Worm (Caenorhabditis elegans) whole organism, L2 larva: ENCODE results near the gene agt-1.

Source experiments
- C34F6.9 ChIP-seq: fragments of 150-350 bp; optimal IDR thresholded peaks from 2 replicates; lab custom pipeline; 2014; ENCODE audit warnings: missing biosample characterization, missing genetic modification characterization
- F13H6.1 ChIP-seq: sonication (generic microtip); optimal IDR thresholded peaks from 2 replicates; lab custom pipeline; 2016; ENCODE audit warnings: missing genetic modification characterization, missing compliant biosample characterization
- R02D3.7 ChIP-seq: fragments of 150-350 bp; optimal IDR thresholded peaks from 2 replicates; lab custom pipeline; 2014; ENCODE audit warnings: missing biosample characterization, missing genetic modification characterization
- ZK546.5 ChIP-seq: sonication (generic microtip); optimal IDR thresholded peaks from 2 replicates; lab custom pipeline; 2017; ENCODE audit warnings: missing biosample characterization, missing genetic modification characterization
- aly-2 ChIP-seq: fragments of 150-350 bp; optimal IDR thresholded peaks from 2 replicates; lab custom pipeline; 2014; ENCODE audit warnings: missing biosample characterization, missing genetic modification characterization
- blmp-1 ChIP-seq: sonication (generic microtip); optimal IDR thresholded peaks from 2 replicates; lab custom pipeline; 2017; ENCODE audit warnings: missing genetic modification characterization, mild to moderate bottlenecking, missing compliant biosample characterization, antibody characterized with exemption, moderate library complexity; ENCODE audit not compliant: insufficient read depth
- ceh-16 ChIP-seq: fragments of 150-350 bp; optimal IDR thresholded peaks from 2 replicates; lab custom pipeline; 2014; ENCODE audit warnings: missing biosample characterization, missing genetic modification characterization
- ceh-82 ChIP-seq: fragments of 150-350 bp; optimal IDR thresholded peaks from 2 replicates; lab custom pipeline; 2014; ENCODE audit warnings: missing biosample characterization, missing genetic modification characterization
- crh-2 ChIP-seq: sonication (generic microtip); optimal IDR thresholded peaks from 2 replicates; lab custom pipeline; 2017; ENCODE audit warnings: missing biosample characterization, missing genetic modification characterization
- dmd-4 ChIP-seq: sonication (generic microtip); optimal IDR thresholded peaks from 2 replicates; lab custom pipeline; 2017; ENCODE audit warnings: missing biosample characterization, missing genetic modification characterization
- elt-1 ChIP-seq: fragments of 150-350 bp; optimal IDR thresholded peaks from 2 replicates; lab custom pipeline; 2014; ENCODE audit warnings: missing biosample characterization, missing genetic modification characterization
- elt-3 ChIP-seq: sonication (generic microtip); optimal IDR thresholded peaks from 2 replicates; lab custom pipeline; 2017; ENCODE audit warnings: missing biosample characterization, missing genetic modification characterization
- fos-1 ChIP-seq: fragments of 150-350 bp; optimal IDR thresholded peaks from 2 replicates; lab custom pipeline; 2014; ENCODE audit warnings: missing biosample characterization, missing genetic modification characterization
- gmeb-1 ChIP-seq: fragments of 150-350 bp; optimal IDR thresholded peaks from 2 replicates; lab custom pipeline; 2014; ENCODE audit warnings: missing biosample characterization, missing genetic modification characterization
- lin-11 ChIP-seq: fragments of 150-350 bp; sonication (generic microtip); optimal IDR thresholded peaks from 2 replicates; lab custom pipeline; 2014; ENCODE audit warnings: missing biosample characterization, missing genetic modification characterization, inconsistent platforms, mixed read lengths
- lin-39 ChIP-seq: fragments of 150-350 bp; optimal IDR thresholded peaks from 2 replicates; lab custom pipeline; 2014; ENCODE audit warnings: missing biosample characterization, missing genetic modification reagents, missing genetic modification characterization
- lsy-2 ChIP-seq, 2 experiments: fragments of 150-350 bp in 1 of 2; sonication (generic microtip) in 1 of 2; optimal IDR thresholded peaks; 2 replicates each; lab custom pipeline; 2014 to 2017; ENCODE audit warnings: missing biosample characterization in 2 of 2, missing genetic modification characterization in 2 of 2
- mab-5 ChIP-seq: fragments of 150-350 bp; optimal IDR thresholded peaks from 2 replicates; lab custom pipeline; 2014; ENCODE audit warnings: missing biosample characterization, missing genetic modification characterization
- mbf-1 ChIP-seq: sonication (generic microtip); optimal IDR thresholded peaks from 2 replicates; lab custom pipeline; 2017; ENCODE audit warnings: missing biosample characterization, missing genetic modification characterization
- nhr-10 ChIP-seq: sonication (generic microtip); optimal IDR thresholded peaks from 2 replicates; lab custom pipeline; 2017; ENCODE audit warnings: missing biosample characterization, missing genetic modification characterization
- nhr-11 ChIP-seq: fragments of 150-350 bp; optimal IDR thresholded peaks from 2 replicates; lab custom pipeline; 2014; ENCODE audit warnings: missing biosample characterization, missing genetic modification characterization
- nhr-12 ChIP-seq: fragments of 150-350 bp; optimal IDR thresholded peaks from 2 replicates; lab custom pipeline; 2014; ENCODE audit warnings: missing biosample characterization, missing genetic modification characterization
- nhr-129 ChIP-seq: fragments of 150-350 bp; optimal IDR thresholded peaks from 2 replicates; lab custom pipeline; 2014; ENCODE audit warnings: missing biosample characterization, missing genetic modification characterization
- nhr-21 ChIP-seq: fragments of 150-350 bp; optimal IDR thresholded peaks from 2 replicates; lab custom pipeline; 2014; ENCODE audit warnings: missing biosample characterization, missing genetic modification characterization
- nhr-23 ChIP-seq: fragments of 150-350 bp; optimal IDR thresholded peaks from 2 replicates; lab custom pipeline; 2014; ENCODE audit warnings: missing biosample characterization, missing genetic modification reagents, missing genetic modification characterization
- nhr-6 ChIP-seq: fragments of 150-350 bp; optimal IDR thresholded peaks from 2 replicates; lab custom pipeline; 2014; ENCODE audit warnings: missing biosample characterization, missing genetic modification characterization
- peb-1 ChIP-seq: fragments of 150-350 bp; optimal IDR thresholded peaks from 2 replicates; lab custom pipeline; 2014; ENCODE audit warnings: missing biosample characterization, missing genetic modification characterization
- sem-4 ChIP-seq: fragments of 150-350 bp; optimal IDR thresholded peaks from 2 replicates; lab custom pipeline; 2014; ENCODE audit warnings: missing biosample characterization, missing genetic modification reagents, missing genetic modification characterization
- sma-3 ChIP-seq: sonication (generic microtip); optimal IDR thresholded peaks from 2 replicates; lab custom pipeline; 2016; ENCODE audit warnings: missing genetic modification reagents, missing genetic modification characterization, missing compliant biosample characterization
- sma-9 ChIP-seq, 2 experiments: fragments of 150-350 bp in 1 of 2; sonication (generic microtip) in 1 of 2; optimal IDR thresholded peaks; 2 replicates each; lab custom pipeline; 2014 to 2016; ENCODE audit warnings: missing genetic modification characterization in 2 of 2, mild to moderate bottlenecking in 1 of 2, missing biosample characterization in 1 of 2, missing compliant biosample characterization in 1 of 2, missing genetic modification reagents in 1 of 2, moderate library complexity in 1 of 2
- snpc-4 ChIP-seq: fragments of 150-350 bp; optimal IDR thresholded peaks from 2 replicates; lab custom pipeline; 2014; ENCODE audit warnings: missing biosample characterization, missing genetic modification characterization
- unc-55 ChIP-seq: fragments of 150-350 bp; sonication (generic microtip); optimal IDR thresholded peaks from 3 replicates; lab custom pipeline; 2014; ENCODE audit warnings: missing biosample characterization, missing genetic modification reagents, missing genetic modification characterization
- zag-1 ChIP-seq: fragments of 150-350 bp; optimal IDR thresholded peaks from 2 replicates; lab custom pipeline; 2014; ENCODE audit warnings: missing biosample characterization, missing genetic modification characterization
- ztf-1 ChIP-seq: fragments of 200-800 bp; sonication (Bioruptor generic); conservative IDR thresholded peaks from 2 replicates; pipeline ENCODE4 v1.3.6; 2022; ENCODE audit warnings: missing genetic modification characterization, missing compliant biosample characterization
- ztf-4 ChIP-seq: fragments of 150-350 bp; optimal IDR thresholded peaks from 2 replicates; lab custom pipeline; 2014; ENCODE audit warnings: missing biosample characterization, missing genetic modification characterization

Gene agt-1

ce11 chrIV:13356005-13356404, 13.2 kb downstream of the agt-1 start:
- TF ChIP-seq peb-1 (no peak), dmd-4 (tag; lab: Kevin White, UChicago) (no peak)

ce11 chrIV:13354044-13354443, 15.2 kb downstream of the agt-1 start:
- TF ChIP-seq sma-9 (GFP tag; optimal IDR thresholded peaks at IDR 0.05; lab: Kevin White, UChicago), result no peak
- TF ChIP-seq sma-9 (tag; optimal IDR thresholded peaks at IDR 0.05; lab: Kevin White, UChicago), result no peak
- no peak for TF ChIP-seq fos-1
- TF ChIP-seq dmd-4 (tag; lab: Kevin White, UChicago), result no peak
- no peak for TF ChIP-seq nhr-6 (tag; lab: Kevin White, UChicago)
- no peak for TF ChIP-seq R02D3.7
- no peak for TF ChIP-seq nhr-11 (tag; lab: Kevin White, UChicago)
- TF ChIP-seq ztf-1, result no peak
- no peak for TF ChIP-seq nhr-10 (tag; lab: Kevin White, UChicago)
- TF ChIP-seq lsy-2 (tag; optimal IDR thresholded peaks at IDR 0.05; lab: Kevin White, UChicago), result no peak
- TF ChIP-seq mbf-1 (tag; lab: Kevin White, UChicago), result no peak
- no peak for TF ChIP-seq ztf-4
- no peak for TF ChIP-seq nhr-21 (tag; lab: Kevin White, UChicago)
- no peak for TF ChIP-seq ceh-82 (tag; lab: Kevin White, UChicago)
- TF ChIP-seq C34F6.9 (tag; lab: Kevin White, UChicago), result no peak
- TF ChIP-seq nhr-23, result no peak
- no peak for TF ChIP-seq sma-3 (GFP tag; lab: Kevin White, UChicago)
- TF ChIP-seq blmp-1 (tag; lab: Kevin White, UChicago), result no peak

DNA sequence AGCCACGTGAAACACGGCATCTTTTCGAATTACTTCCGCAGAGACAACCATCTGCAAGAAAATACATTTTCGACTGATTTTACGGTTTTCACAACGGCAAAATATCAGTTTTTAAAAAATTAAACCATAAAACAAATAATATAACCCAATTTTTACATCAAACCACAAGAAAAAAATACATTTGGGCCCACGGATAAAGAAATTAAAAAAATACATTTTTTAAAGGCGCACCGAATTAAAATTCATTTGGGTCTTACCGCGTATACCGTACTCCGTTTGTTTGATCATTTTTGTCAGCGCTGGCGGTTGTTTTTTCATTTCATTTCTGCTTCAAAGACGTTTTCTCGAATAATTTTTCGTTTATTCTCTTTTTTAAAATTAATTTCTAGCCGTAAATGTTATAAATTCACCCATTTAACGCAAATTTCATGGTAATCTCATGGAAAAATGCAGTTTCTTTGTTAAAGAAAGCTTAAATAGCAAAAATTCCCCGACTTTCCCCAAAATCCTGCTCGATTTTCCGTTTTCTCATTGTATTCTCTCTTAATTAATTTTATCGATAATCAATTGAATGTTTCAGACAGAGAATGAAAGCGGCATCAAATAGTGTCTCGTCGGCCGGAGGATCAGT, 16.0 kb downstream of the agt-1 start, which contains the start of the genes rec-8 and mex-5:
TSS of gene rec-8 (minus strand) at position 51 of the 631 bp plus-strand sequence.
TSS of gene mex-5 (plus strand) at position 581 of the 631 bp plus-strand sequence.
- no peak for TF ChIP-seq nhr-21 (tag; lab: Kevin White, UChicago)
- no peak for TF ChIP-seq ceh-82 (tag; lab: Kevin White, UChicago)
- no peak for TF ChIP-seq ZK546.5 (tag; lab: Kevin White, UChicago)
- TF ChIP-seq nhr-12 (tag; lab: Kevin White, UChicago), result no peak
- no peak for TF ChIP-seq nhr-129
- no peak for TF ChIP-seq sma-3 (GFP tag; lab: Kevin White, UChicago)
- no peak for TF ChIP-seq unc-55 (GFP tag; lab: Kevin White, UChicago)
- TF ChIP-seq elt-1 (tag; lab: Kevin White, UChicago), result no peak
- no peak for TF ChIP-seq ztf-4
- TF ChIP-seq nhr-23, result no peak
- no peak for TF ChIP-seq lin-11 (tag; lab: Kevin White, UChicago)

- TF ChIP-seq dmd-4 (tag; lab: Kevin White, UChicago) (no peak), lin-39 (tag; lab: Kevin White, UChicago) (no peak), ztf-4 (no peak), C34F6.9 (tag; lab: Kevin White, UChicago) (no peak), zag-1 (tag; lab: Kevin White, UChicago) (no peak), ceh-16 (tag; lab: Kevin White, UChicago) (no peak), elt-3 (tag; lab: Kevin White, UChicago) (no peak), sem-4 (no peak), nhr-6 (tag; lab: Kevin White, UChicago) (no peak), nhr-11 (tag; lab: Kevin White, UChicago) (no peak), snpc-4 (no peak), F13H6.1 (tag; lab: Kevin White, UChicago) (no peak), sma-3 (GFP tag; lab: Kevin White, UChicago) (no peak), aly-2 (no peak), R02D3.7 (no peak)
These were observed 20.6 kb downstream of the agt-1 start, which contains the start of gene W02A2.12 for ce11 chrIV:13348592-13348991. Gene W02A2.12, minus strand, starts transcription at chrIV:13348831.

DNA sequence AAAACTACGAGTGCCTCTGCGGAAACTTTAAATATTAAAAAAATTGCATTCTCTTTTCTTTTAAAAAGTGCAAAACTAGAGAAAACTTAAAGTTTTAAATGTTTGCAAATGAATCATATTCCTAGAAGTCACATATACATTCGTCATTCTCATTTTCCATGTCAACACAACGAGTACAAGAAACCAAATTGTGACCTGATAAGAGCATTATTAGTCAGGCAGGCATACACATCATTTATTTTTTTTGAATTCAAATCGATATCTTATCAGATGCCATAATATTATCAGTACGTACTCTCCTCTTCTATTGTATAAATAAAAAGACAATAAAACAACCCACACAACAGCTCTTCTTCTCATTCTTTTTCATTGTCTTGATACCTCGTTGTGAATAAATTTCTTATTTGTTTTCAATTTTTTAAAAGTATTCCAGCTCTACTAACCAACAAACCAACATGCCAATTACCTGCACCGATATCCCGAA, 21.9 kb downstream of the agt-1 start, which contains the start of gene W02A2.9:
TSS of gene W02A2.9 (plus strand) at position 434 of the 484 bp plus-strand sequence.
- TF ChIP-seq sma-9 (GFP tag; optimal IDR thresholded peaks at IDR 0.05; lab: Kevin White, UChicago) (peak; percentile 74), sma-9 (tag; optimal IDR thresholded peaks at IDR 0.05; lab: Kevin White, UChicago) (no peak), fos-1 (peak; percentile 93), gmeb-1 (tag; lab: Kevin White, UChicago) (peak; percentile 21), nhr-129 (peak; percentile 30), ztf-4 (no peak), mab-5 (tag; lab: Kevin White, UChicago) (no peak), crh-2 (peak; percentile 43)
